In genomic region chr3R:10588613-10589561, dm6 we compare ENCODE assay signal across 4 fruit fly cellular contexts.
TF ChIP-seq lines count a peak whose summit lies in the region.

No protein-coding gene starts in this region.

- TF ChIP-seq CTCF in whole organism, embryonic (GFP tag; optimal IDR thresholded peaks at IDR 0.05; lab: Kevin White, UChicago), result no peak

TF ChIP-seq in whole organism, embryonic, 481 proteins besides CTCF, POLR2A, EP300 and RAD21 (continues in another document):
- TF ChIP-seq lbe (GFP tag; optimal IDR thresholded peaks at IDR 0.05; lab: Kevin White, UChicago) (peak; percentile 20), CG2712 (tag; optimal IDR thresholded peaks at IDR 0.05; lab: Kevin White, UChicago) (no peak), CG11696 (GFP tag; IDR thresholded peaks at IDR 0.05; lab: Robert Waterston, UW) (0 out of 2 replicates have a peak, but pooled peaks have one; percentile 11), Aef1 (GFP tag; IDR thresholded peaks at IDR 0.05; lab: Robert Waterston, UW) (no peak), ATbp (GFP tag; optimal IDR thresholded peaks at IDR 0.05; lab: Kevin White, UChicago) (no peak), grn (GFP tag; optimal IDR thresholded peaks at IDR 0.05; lab: Kevin White, UChicago) (peak; percentile 30), corto (GFP tag; optimal IDR thresholded peaks at IDR 0.05; lab: Kevin White, UChicago) (peak; percentile 41), crol (GFP tag; IDR thresholded peaks at IDR 0.05; lab: Robert Waterston, UW) (peak; percentile 51; the same call in 1 of the 2 replicates), CG14667 (GFP tag; IDR thresholded peaks at IDR 0.05; lab: Robert Waterston, UW) (no peak), CG4360 (GFP tag; IDR thresholded peaks at IDR 0.05; lab: Robert Waterston, UW) (peak; percentile 68), rib (GFP tag; IDR thresholded peaks at IDR 0.05; lab: Robert Waterston, UW) (0 out of 2 replicates have a peak, but pooled peaks have one; percentile 14), Awh (GFP tag; IDR thresholded peaks at IDR 0.05; lab: Robert Waterston, UW) (no peak), dpn (GFP tag; optimal IDR thresholded peaks at IDR 0.05; lab: Kevin White, UChicago) (no peak), nom (GFP tag; optimal IDR thresholded peaks at IDR 0.05; lab: Kevin White, UChicago) (peak; percentile 90), Myb (GFP tag; optimal IDR thresholded peaks at IDR 0.05; lab: Kevin White, UChicago) (no peak), sens (GFP tag; lab: Kevin White, UChicago) (peak; percentile 78), CG32767 (GFP tag; IDR thresholded peaks at IDR 0.05; lab: Robert Waterston, UW) (no peak), CG4707 (GFP tag; optimal IDR thresholded peaks at IDR 0.05; lab: Kevin White, UChicago) (peak; percentile 90), run (tag; optimal IDR thresholded peaks at IDR 0.05; lab: Kevin White, UChicago) (no peak), fru (optimal IDR thresholded peaks at IDR 0.05; lab: Kevin White, UChicago) (no peak), bsh (GFP tag; optimal IDR thresholded peaks at IDR 0.05; lab: Kevin White, UChicago) (peak in 1 of 2 experiments; percentile 46), Taf1 (GFP tag; IDR thresholded peaks at IDR 0.05; lab: Robert Waterston, UW) (no peak), zfh2 (GFP tag; optimal IDR thresholded peaks at IDR 0.05; lab: Kevin White, UChicago) (no peak)

TF ChIP-seq in whole organism, prepupa, 60 proteins besides CTCF, POLR2A, EP300 and RAD21 (continues in another document):
- 0 out of 2 replicates have a peak, but pooled peaks have one; percentile 8 for TF ChIP-seq CG11294 (GFP tag; IDR thresholded peaks at IDR 0.05; lab: Robert Waterston, UW)
- peak; percentile 65 for TF ChIP-seq net (GFP tag; optimal IDR thresholded peaks at IDR 0.05; lab: Kevin White, UChicago)
- no peak for TF ChIP-seq CG11762 (GFP tag; optimal IDR thresholded peaks at IDR 0.05; lab: Kevin White, UChicago; ENCODE audit: insufficient read depth)
- peak; percentile 64 for TF ChIP-seq Eip75B (GFP tag; optimal IDR thresholded peaks at IDR 0.05; lab: Kevin White, UChicago)
- TF ChIP-seq CG16779 (tag; optimal IDR thresholded peaks at IDR 0.05; lab: Kevin White, UChicago), result peak; percentile 69
- TF ChIP-seq CG9139 (GFP tag; optimal IDR thresholded peaks at IDR 0.05; lab: Kevin White, UChicago), result peak; percentile 71
- TF ChIP-seq Hr4 (GFP tag; optimal IDR thresholded peaks at IDR 0.05; lab: Kevin White, UChicago), result no peak
- no peak for TF ChIP-seq Smox (GFP tag; optimal IDR thresholded peaks at IDR 0.05; lab: Kevin White, UChicago)
- TF ChIP-seq fkh (GFP tag; optimal IDR thresholded peaks at IDR 0.05; lab: Kevin White, UChicago), result no peak
- no peak for TF ChIP-seq Hr39 (GFP tag; optimal IDR thresholded peaks at IDR 0.05; lab: Kevin White, UChicago)
- peak; percentile 24 for TF ChIP-seq esn (GFP tag; optimal IDR thresholded peaks at IDR 0.05; lab: Kevin White, UChicago)
- no peak for TF ChIP-seq Sox15 (GFP tag; optimal IDR thresholded peaks at IDR 0.05; lab: Kevin White, UChicago)
- peak; percentile 20 for TF ChIP-seq topi (GFP tag; optimal IDR thresholded peaks at IDR 0.05; lab: Kevin White, UChicago)
- TF ChIP-seq Lpt (GFP tag; optimal IDR thresholded peaks at IDR 0.05; lab: Kevin White, UChicago), result peak; percentile 51
- TF ChIP-seq Ets21C (GFP tag; optimal IDR thresholded peaks at IDR 0.05; lab: Kevin White, UChicago), result no peak
- TF ChIP-seq vri (GFP tag; optimal IDR thresholded peaks at IDR 0.05; lab: Kevin White, UChicago), result peak; percentile 45
- TF ChIP-seq CG34406 (GFP tag; optimal IDR thresholded peaks at IDR 0.05; lab: Kevin White, UChicago), result peak; percentile 60
- no peak for TF ChIP-seq CG4318 (GFP tag; optimal IDR thresholded peaks at IDR 0.05; lab: Kevin White, UChicago)
- peak; percentile 48 for TF ChIP-seq CG1621 (tag; optimal IDR thresholded peaks at IDR 0.05; lab: Kevin White, UChicago)
- TF ChIP-seq lz (GFP tag; optimal IDR thresholded peaks at IDR 0.05; lab: Kevin White, UChicago), result no peak
- peak; percentile 35 for TF ChIP-seq Met (GFP tag; optimal IDR thresholded peaks at IDR 0.05; lab: Kevin White, UChicago)
- TF ChIP-seq svp (GFP tag; lab: Kevin White, UChicago), result peak; percentile 77
- TF ChIP-seq Hr38 (GFP tag; optimal IDR thresholded peaks at IDR 0.05; lab: Kevin White, UChicago), result no peak
- TF ChIP-seq CG6854 (GFP tag; optimal IDR thresholded peaks at IDR 0.05; lab: Kevin White, UChicago), result peak; percentile 16

TF ChIP-seq in whole organism, pupa, 21 proteins besides CTCF, POLR2A, EP300 and RAD21:
- peak; percentile 77 for TF ChIP-seq gl (tag; optimal IDR thresholded peaks at IDR 0.05; lab: Kevin White, UChicago)
- no peak for TF ChIP-seq CG10348 (GFP tag; IDR thresholded peaks at IDR 0.05; lab: Robert Waterston, UW)
- TF ChIP-seq rn (GFP tag; IDR thresholded peaks at IDR 0.05; lab: Robert Waterston, UW), result no peak; the same call in 1 of the 2 replicates
- peak; percentile 82 for TF ChIP-seq CG4496 (GFP tag; IDR thresholded peaks at IDR 0.05; lab: Robert Waterston, UW)
- peak; percentile 8 for TF ChIP-seq CG8301 (tag; optimal IDR thresholded peaks at IDR 0.05; lab: Kevin White, UChicago)
- TF ChIP-seq CG34367 (tag; optimal IDR thresholded peaks at IDR 0.05; lab: Kevin White, UChicago), result peak; percentile 55
- TF ChIP-seq CG13204 (GFP tag; optimal IDR thresholded peaks at IDR 0.05; lab: Kevin White, UChicago), result peak; percentile 53
- TF ChIP-seq fd96Ca (GFP tag; IDR thresholded peaks at IDR 0.05; lab: Robert Waterston, UW), result peak; percentile 57; the same call in 1 of the 3 replicates
- peak; percentile 64 for TF ChIP-seq CG8159 (tag; optimal IDR thresholded peaks at IDR 0.05; lab: Kevin White, UChicago)
- peak; percentile 37 for TF ChIP-seq CG17806 (tag; optimal IDR thresholded peaks at IDR 0.05; lab: Kevin White, UChicago)
- no peak for TF ChIP-seq D1 (tag; optimal IDR thresholded peaks at IDR 0.05; lab: Kevin White, UChicago)
- peak; percentile 78 for TF ChIP-seq Pif1A (GFP tag; optimal IDR thresholded peaks at IDR 0.05; lab: Kevin White, UChicago)
- TF ChIP-seq CG12605 (GFP tag; IDR thresholded peaks at IDR 0.05; lab: Robert Waterston, UW), result peak; percentile 87
- peak; percentile 62; the same call in 1 of the 2 replicates for TF ChIP-seq Ets98B (GFP tag; IDR thresholded peaks at IDR 0.05; lab: Robert Waterston, UW)
- peak; percentile 12 for TF ChIP-seq CG14655 (GFP tag; optimal IDR thresholded peaks at IDR 0.05; lab: Kevin White, UChicago)
- TF ChIP-seq CG32121 (GFP tag; IDR thresholded peaks at IDR 0.05; lab: Robert Waterston, UW), result 0 out of 2 replicates have a peak, but pooled peaks have one; percentile 21
- TF ChIP-seq EcR (GFP tag; optimal IDR thresholded peaks at IDR 0.05; lab: Kevin White, UChicago), result peak; percentile 22
- TF ChIP-seq Pif1B (GFP tag; optimal IDR thresholded peaks at IDR 0.05; lab: Kevin White, UChicago), result peak; percentile 75
- TF ChIP-seq CG15710 (tag; optimal IDR thresholded peaks at IDR 0.05; lab: Kevin White, UChicago), result peak; percentile 50
- peak; percentile 12 for TF ChIP-seq CG9948 (tag; optimal IDR thresholded peaks at IDR 0.05; lab: Kevin White, UChicago)
- peak; percentile 39 for TF ChIP-seq Snoo (tag; optimal IDR thresholded peaks at IDR 0.05; lab: Kevin White, UChicago)

TF ChIP-seq in whole organism, wandering third instar larva, 38 proteins besides CTCF, POLR2A, EP300 and RAD21 (continues in another document):
- TF ChIP-seq HLH106 (tag; optimal IDR thresholded peaks at IDR 0.05; lab: Kevin White, UChicago), result no peak
- no peak for TF ChIP-seq Hr83 (GFP tag; optimal IDR thresholded peaks at IDR 0.05; lab: Kevin White, UChicago; ENCODE audit: poor library complexity, severe bottlenecking)
- peak; percentile 48 for TF ChIP-seq br (GFP tag; optimal IDR thresholded peaks at IDR 0.05; lab: Kevin White, UChicago)
- TF ChIP-seq CG9705 (GFP tag; optimal IDR thresholded peaks at IDR 0.05; lab: Kevin White, UChicago), result no peak
- no peak for TF ChIP-seq GATAd (GFP tag; optimal IDR thresholded peaks at IDR 0.05; lab: Kevin White, UChicago)
- no peak for TF ChIP-seq tai (GFP tag; optimal IDR thresholded peaks at IDR 0.05; lab: Kevin White, UChicago)
- no peak for TF ChIP-seq Mio (GFP tag; optimal IDR thresholded peaks at IDR 0.05; lab: Kevin White, UChicago)
- TF ChIP-seq Myc (optimal IDR thresholded peaks at IDR 0.05; lab: Kevin White, UChicago), result no peak
- peak; percentile 45 for TF ChIP-seq sage (GFP tag; optimal IDR thresholded peaks at IDR 0.05; lab: Kevin White, UChicago)
- TF ChIP-seq usp (GFP tag; optimal IDR thresholded peaks at IDR 0.05; lab: Kevin White, UChicago), result no peak
- no peak for TF ChIP-seq jim (GFP tag; optimal IDR thresholded peaks at IDR 0.05; lab: Kevin White, UChicago)
- peak in 1 of 2 experiments; percentile 12 for TF ChIP-seq dl (GFP tag; optimal IDR thresholded peaks at IDR 0.05; lab: Kevin White, UChicago; ENCODE audit: insufficient read depth in 1 of 2, partially characterized antibody in 2 of 2)
- TF ChIP-seq Jra (GFP tag; optimal IDR thresholded peaks at IDR 0.05; lab: Kevin White, UChicago), result peak; percentile 6
- TF ChIP-seq woc (GFP tag; optimal IDR thresholded peaks at IDR 0.05; lab: Kevin White, UChicago), result peak; percentile 9
- TF ChIP-seq h (GFP tag; optimal IDR thresholded peaks at IDR 0.05; lab: Kevin White, UChicago), result peak; percentile 50
- TF ChIP-seq pan (optimal IDR thresholded peaks at IDR 0.05; lab: Kevin White, UChicago), result no peak
- TF ChIP-seq lola (GFP tag; optimal IDR thresholded peaks at IDR 0.05; lab: Kevin White, UChicago), result no peak
- TF ChIP-seq Hr78 (GFP tag; optimal IDR thresholded peaks at IDR 0.05; lab: Kevin White, UChicago), result no peak
- TF ChIP-seq dsf (GFP tag; optimal IDR thresholded peaks at IDR 0.05; lab: Kevin White, UChicago; ENCODE audit: borderline replicate concordance), result no peak
- TF ChIP-seq OdsH (GFP tag; optimal IDR thresholded peaks at IDR 0.05; lab: Kevin White, UChicago), result no peak
- TF ChIP-seq fru (GFP tag; optimal IDR thresholded peaks at IDR 0.05; lab: Kevin White, UChicago), result no peak
- no peak for TF ChIP-seq Vsx2 (GFP tag; optimal IDR thresholded peaks at IDR 0.05; lab: Kevin White, UChicago; ENCODE audit: partially characterized antibody)
- no peak for TF ChIP-seq sv (GFP tag; optimal IDR thresholded peaks at IDR 0.05; lab: Kevin White, UChicago)
- no peak for TF ChIP-seq N (GFP tag; optimal IDR thresholded peaks at IDR 0.05; lab: Kevin White, UChicago)
- peak; percentile 19 for TF ChIP-seq Dif (GFP tag; optimal IDR thresholded peaks at IDR 0.05; lab: Kevin White, UChicago; ENCODE audit: partially characterized antibody)
- TF ChIP-seq psq (GFP tag; optimal IDR thresholded peaks at IDR 0.05; lab: Kevin White, UChicago), result no peak
- peak in 1 of 2 experiments; percentile 4 for TF ChIP-seq foxo (GFP tag; optimal IDR thresholded peaks at IDR 0.05; lab: Kevin White, UChicago)
- no peak for TF ChIP-seq dmrt93B (GFP tag; optimal IDR thresholded peaks at IDR 0.05; lab: Kevin White, UChicago)
- peak; percentile 79 for TF ChIP-seq CrebA (GFP tag; optimal IDR thresholded peaks at IDR 0.05; lab: Kevin White, UChicago; ENCODE audit: borderline replicate concordance)
- no peak for TF ChIP-seq Abd-B (GFP tag; optimal IDR thresholded peaks at IDR 0.05; lab: Kevin White, UChicago)
- peak; percentile 30 for TF ChIP-seq CG32264 (GFP tag; optimal IDR thresholded peaks at IDR 0.05; lab: Kevin White, UChicago)

Comparison
In these comparisons a context has a peak if more than half of its experiments do, and no peak if none do; other contexts are left out.
1. Of the 7 proteins assayed by ChIP-seq in both whole organism, embryonic and whole organism, prepupa: peak only in whole organism, embryonic: none; only in whole organism, prepupa: CG16779, CG6854, Lpt and Sox102F; in both: none; in neither: 3.